Worm (Caenorhabditis elegans) whole organism, L4 larva: Measurements from ENCODE around the gene srj-26.

Source experiments
- hif-1 ChIP-seq, 2 experiments: sonication (generic microtip); optimal IDR thresholded peaks; 2 replicates each; lab custom pipeline; 2016 to 2017; ENCODE audit warnings: missing compliant biosample characterization in 2 of 2, missing genetic modification characterization in 2 of 2, missing genetic modification reagents in 2 of 2, missing genotype in 2 of 2, mild to moderate bottlenecking in 1 of 2
- jun-1 ChIP-seq: fragments of 150-350 bp; optimal IDR thresholded peaks from 2 replicates; lab custom pipeline; 2014; ENCODE audit warnings: missing biosample characterization, missing genetic modification reagents, missing genetic modification characterization
- madf-5 ChIP-seq, 2 experiments: fragments of 200-800 bp; sonication (Bioruptor generic); IDR thresholded peaks; 2 replicates each; pipeline ENCODE4 v1.3.6; 2022; ENCODE audit warnings: missing compliant biosample characterization in 2 of 2, missing genetic modification characterization in 2 of 2
- nhr-10 ChIP-seq: fragments of 150-350 bp; optimal IDR thresholded peaks from 2 replicates; lab custom pipeline; 2014; ENCODE audit warnings: missing biosample characterization, missing genetic modification characterization
- snpc-4 ChIP-seq: fragments of 150-350 bp; optimal IDR thresholded peaks from 2 replicates; lab custom pipeline; 2014; ENCODE audit warnings: missing biosample characterization, missing genetic modification characterization

ce11 chrV:18444118-18444517, 23.2 kb downstream of the srj-26 start, which contains the start of gene ZK228.1:
- TF ChIP-seq nhr-10 (tag; lab: Kevin White, UChicago) (no peak), jun-1 (tag; lab: Kevin White, UChicago) (no peak), snpc-4 (no peak), hif-1 (tag; optimal IDR thresholded peaks at IDR 0.05; lab: Kevin White, UChicago) (no peak), madf-5 (GFP tag; IDR thresholded peaks at IDR 0.05; lab: Robert Waterston, UW) (no peak)
